Fruit fly (Drosophila melanogaster): Measurements from ENCODE around the gene Lectin-galC1.
A peak's percentile ranks its signal among the peaks of the same experiment; 100 is the strongest.

Lectin-galC1 gene

dm6 chr2L:19453381-19453780 lies 36.1 kb downstream of the Lectin-galC1 start, which contains the start of gene Top2 (continued):
- TF ChIP-seq CG10431 (GFP tag; optimal IDR thresholded peaks at IDR 0.05) (no peak), Side (GFP tag; optimal IDR thresholded peaks at IDR 0.05) (peak; percentile 42), h (optimal IDR thresholded peaks at IDR 0.05) (no peak), CG9932 (GFP tag; IDR thresholded peaks at IDR 0.05) (peak; percentile 67), Hr39 (optimal IDR thresholded peaks at IDR 0.05) (no peak), vfl (GFP tag; optimal IDR thresholded peaks at IDR 0.05) (peak; percentile 52), twi (tag; optimal IDR thresholded peaks at IDR 0.05) (peak; percentile 8), CG11560 (tag; IDR thresholded peaks at IDR 0.05) (peak; percentile 79; the same call in 2 of the 3 replicates), ewg (GFP tag; optimal IDR thresholded peaks at IDR 0.05) (peak; percentile 43), HLH3B (GFP tag; IDR thresholded peaks at IDR 0.05) (no peak), CG34422 (GFP tag; IDR thresholded peaks at IDR 0.05) (0 out of 3 replicates have a peak, but pooled peaks have one; percentile 8), phol (tag; optimal IDR thresholded peaks at IDR 0.05) (peak; percentile 36), CG33557 (GFP tag; optimal IDR thresholded peaks at IDR 0.05) (no peak), HmgZ (tag; optimal IDR thresholded peaks at IDR 0.05) (peak; percentile 84), slbo (GFP tag; IDR thresholded peaks at IDR 0.05) (peak; percentile 50), CG17361 (GFP tag; IDR thresholded peaks at IDR 0.05) (no peak), unc-4 (GFP tag; IDR thresholded peaks at IDR 0.05; ENCODE audit: partially characterized antibody) (peak; percentile 83), CG7745 (tag; optimal IDR thresholded peaks at IDR 0.05) (no peak), Med (GFP tag) (peak; percentile 92), bab2 (GFP tag; optimal IDR thresholded peaks at IDR 0.05) (no peak), CG13296 (GFP tag; optimal IDR thresholded peaks at IDR 0.05) (no peak), CG8944 (GFP tag; optimal IDR thresholded peaks at IDR 0.05) (no peak), Lpt (GFP tag; optimal IDR thresholded peaks at IDR 0.05) (no peak), Camta (GFP tag; optimal IDR thresholded peaks at IDR 0.05) (peak; percentile 23), psq (GFP tag; optimal IDR thresholded peaks at IDR 0.05) (no peak), emc (GFP tag; optimal IDR thresholded peaks at IDR 0.05) (no peak), zfh1 (GFP tag; IDR thresholded peaks at IDR 0.05) (peak; percentile 37; the same call in 1 of the 3 replicates), Sin3A (optimal IDR thresholded peaks at IDR 0.05) (peak; percentile 41), CG11695 (GFP tag; IDR thresholded peaks at IDR 0.05) (no peak), dm (GFP tag; optimal IDR thresholded peaks at IDR 0.05) (peak; percentile 64), slp2 (GFP tag; optimal IDR thresholded peaks at IDR 0.05) (no peak), Ravus (GFP tag; IDR thresholded peaks at IDR 0.05) (no peak), sug (tag; optimal IDR thresholded peaks at IDR 0.05) (peak; percentile 38), dimm (GFP tag; IDR thresholded peaks at IDR 0.05) (no peak), dan (GFP tag; IDR thresholded peaks at IDR 0.05) (no peak), HLH54F (GFP tag; optimal IDR thresholded peaks at IDR 0.05) (peak; percentile 40), MBD-R2 (GFP tag; IDR thresholded peaks at IDR 0.05) (peak; percentile 89), lab (GFP tag; optimal IDR thresholded peaks at IDR 0.05) (no peak), gsb-n (tag; optimal IDR thresholded peaks at IDR 0.05) (peak; percentile 27), sna (GFP tag; IDR thresholded peaks at IDR 0.05; ENCODE audit: partially characterized antibody) (peak; percentile 44), kni (GFP tag; optimal IDR thresholded peaks at IDR 0.05) (no peak), corto (GFP tag; optimal IDR thresholded peaks at IDR 0.05) (no peak), CG3838 (GFP tag; optimal IDR thresholded peaks at IDR 0.05) (no peak), lbe (GFP tag; optimal IDR thresholded peaks at IDR 0.05) (no peak), zfh2 (GFP tag; optimal IDR thresholded peaks at IDR 0.05) (peak; percentile 68), CG2678 (tag; optimal IDR thresholded peaks at IDR 0.05) (no peak), CG30403 (GFP tag; optimal IDR thresholded peaks at IDR 0.05) (peak; percentile 27), ERR (GFP tag; optimal IDR thresholded peaks at IDR 0.05) (peak; percentile 13), CG1233 (GFP tag; optimal IDR thresholded peaks at IDR 0.05) (no peak), CG18476 (GFP tag; optimal IDR thresholded peaks at IDR 0.05) (no peak), CG10462 (GFP tag; optimal IDR thresholded peaks at IDR 0.05) (peak; percentile 20), CG4404 (GFP tag; IDR thresholded peaks at IDR 0.05) (no peak), Spps (tag; optimal IDR thresholded peaks at IDR 0.05) (no peak)

Measured in whole organism, embryonic.